Worm (Caenorhabditis elegans) whole organism, late embryonic: Measurements from ENCODE around the gene ZK180.5.

Experiments
- C08G9.2 ChIP-seq: sonication (generic microtip); optimal IDR thresholded peaks from 2 replicates; lab custom pipeline; 2016; ENCODE audit warnings: mild to moderate bottlenecking, missing genetic modification characterization, moderate library complexity, missing compliant biosample characterization
- C38D4.7 ChIP-seq: fragments of 200-800 bp; sonication (Bioruptor generic); optimal IDR thresholded peaks from 2 replicates; lab custom pipeline; 2018; ENCODE audit warnings: mild to moderate bottlenecking, missing genetic modification characterization, moderate library complexity, missing compliant biosample characterization
- F13H6.1 ChIP-seq: sonication (generic microtip); optimal IDR thresholded peaks from 2 replicates; lab custom pipeline; 2016; ENCODE audit warnings: missing genetic modification characterization, missing compliant biosample characterization
- T23F11.4 ChIP-seq: fragments of 200-800 bp; sonication (Bioruptor generic); optimal IDR thresholded peaks from 2 replicates; lab custom pipeline; 2018; ENCODE audit warnings: mild to moderate bottlenecking, missing genetic modification characterization, missing compliant biosample characterization
- ahr-1 ChIP-seq: sonication (generic microtip); optimal IDR thresholded peaks from 2 replicates; lab custom pipeline; 2016; ENCODE audit warnings: missing genetic modification characterization, missing compliant biosample characterization
- ama-1 ChIP-seq: fragments of 150-350 bp; optimal IDR thresholded peaks from 2 replicates; lab custom pipeline; 2014
- ceh-18 ChIP-seq: sonication (generic microtip); optimal IDR thresholded peaks from 2 replicates; lab custom pipeline; 2016; ENCODE audit warnings: missing genetic modification characterization, missing compliant biosample characterization
- ceh-24 ChIP-seq: sonication (generic microtip); optimal IDR thresholded peaks from 2 replicates; lab custom pipeline; 2016; ENCODE audit warnings: mild to moderate bottlenecking, missing genetic modification characterization, missing compliant biosample characterization
- ceh-31 ChIP-seq: sonication (generic microtip); optimal IDR thresholded peaks from 2 replicates; lab custom pipeline; 2016; ENCODE audit warnings: missing genetic modification characterization, missing compliant biosample characterization
- ceh-34 ChIP-seq: sonication (generic microtip); optimal IDR thresholded peaks from 2 replicates; lab custom pipeline; 2016; ENCODE audit warnings: mild to moderate bottlenecking, missing genetic modification characterization, missing compliant biosample characterization
- ceh-9 ChIP-seq: sonication (generic microtip); optimal IDR thresholded peaks from 2 replicates; lab custom pipeline; 2016; ENCODE audit warnings: mild to moderate bottlenecking, missing genetic modification characterization, inconsistent platforms, missing compliant biosample characterization
- dve-1 ChIP-seq: sonication (generic microtip); optimal IDR thresholded peaks from 2 replicates; lab custom pipeline; 2017; ENCODE audit warnings: antibody characterized with exemption, mild to moderate bottlenecking, missing genetic modification characterization, missing compliant biosample characterization
- fax-1 ChIP-seq: sonication (generic microtip); optimal IDR thresholded peaks from 2 replicates; lab custom pipeline; 2016; ENCODE audit warnings: missing genotype, missing genetic modification characterization, missing compliant biosample characterization
- fkh-10 ChIP-seq: fragments of 150-350 bp; optimal IDR thresholded peaks from 2 replicates; lab custom pipeline; 2014; ENCODE audit warnings: missing biosample characterization, missing genetic modification reagents, missing genetic modification characterization
- gmeb-2 ChIP-seq: sonication (generic microtip); optimal IDR thresholded peaks from 2 replicates; lab custom pipeline; 2016; ENCODE audit warnings: missing genetic modification characterization, inconsistent platforms, missing compliant biosample characterization
- hlh-15 ChIP-seq: sonication (generic microtip); optimal IDR thresholded peaks from 2 replicates; lab custom pipeline; 2016; ENCODE audit warnings: missing genetic modification characterization, missing compliant biosample characterization
- hlh-30 ChIP-seq: sonication (generic microtip); optimal IDR thresholded peaks from 2 replicates; lab custom pipeline; 2017; ENCODE audit warnings: antibody characterized with exemption, missing genetic modification characterization, missing compliant biosample characterization; ENCODE audit not compliant: insufficient read depth
- hlh-6 ChIP-seq: sonication (generic microtip); optimal IDR thresholded peaks from 2 replicates; lab custom pipeline; 2016; ENCODE audit warnings: missing genotype, missing genetic modification characterization, missing compliant biosample characterization
- madf-2 ChIP-seq: sonication (generic microtip); optimal IDR thresholded peaks from 2 replicates; lab custom pipeline; 2017; ENCODE audit warnings: missing genetic modification characterization, missing compliant biosample characterization
- pag-3 ChIP-seq: sonication (generic microtip); optimal IDR thresholded peaks from 2 replicates; lab custom pipeline; 2016; ENCODE audit warnings: missing compliant biosample characterization, missing genetic modification characterization, borderline replicate concordance
- pax-1 ChIP-seq: fragments of 150-350 bp; optimal IDR thresholded peaks from 2 replicates; lab custom pipeline; 2014; ENCODE audit warnings: missing biosample characterization, missing genetic modification characterization
- pha-2 ChIP-seq: sonication (generic microtip); optimal IDR thresholded peaks from 2 replicates; lab custom pipeline; 2017; ENCODE audit warnings: mild to moderate bottlenecking, missing genetic modification characterization, missing compliant biosample characterization
- ref-2 ChIP-seq: sonication (generic microtip); optimal IDR thresholded peaks from 2 replicates; lab custom pipeline; 2016; ENCODE audit warnings: missing genetic modification characterization, missing compliant biosample characterization
- rnt-1 ChIP-seq: sonication (generic microtip); optimal IDR thresholded peaks from 2 replicates; lab custom pipeline; 2016; ENCODE audit warnings: missing genetic modification characterization, missing compliant biosample characterization
- ttx-3 ChIP-seq: sonication (generic microtip); optimal IDR thresholded peaks from 2 replicates; lab custom pipeline; 2016; ENCODE audit warnings: missing genetic modification reagents, missing genetic modification characterization, missing compliant biosample characterization
- unc-42 ChIP-seq: sonication (generic microtip); optimal IDR thresholded peaks from 2 replicates; lab custom pipeline; 2016; ENCODE audit warnings: missing genotype, missing genetic modification characterization, missing compliant biosample characterization
- unc-55 ChIP-seq: sonication (generic microtip); optimal IDR thresholded peaks from 2 replicates; lab custom pipeline; 2017; ENCODE audit warnings: missing biosample characterization, missing genetic modification reagents, missing genetic modification characterization
- unc-86 ChIP-seq: sonication (generic microtip); optimal IDR thresholded peaks from 2 replicates; lab custom pipeline; 2016; ENCODE audit warnings: missing genetic modification characterization, missing compliant biosample characterization
- zip-5 ChIP-seq: sonication (generic microtip); optimal IDR thresholded peaks from 2 replicates; lab custom pipeline; 2016; ENCODE audit warnings: missing genetic modification characterization, missing compliant biosample characterization
- ztf-16 ChIP-seq: sonication (generic microtip); optimal IDR thresholded peaks from 2 replicates; lab custom pipeline; 2017; ENCODE audit warnings: missing genetic modification characterization, missing compliant biosample characterization

The ZK180.5 gene

DNA sequence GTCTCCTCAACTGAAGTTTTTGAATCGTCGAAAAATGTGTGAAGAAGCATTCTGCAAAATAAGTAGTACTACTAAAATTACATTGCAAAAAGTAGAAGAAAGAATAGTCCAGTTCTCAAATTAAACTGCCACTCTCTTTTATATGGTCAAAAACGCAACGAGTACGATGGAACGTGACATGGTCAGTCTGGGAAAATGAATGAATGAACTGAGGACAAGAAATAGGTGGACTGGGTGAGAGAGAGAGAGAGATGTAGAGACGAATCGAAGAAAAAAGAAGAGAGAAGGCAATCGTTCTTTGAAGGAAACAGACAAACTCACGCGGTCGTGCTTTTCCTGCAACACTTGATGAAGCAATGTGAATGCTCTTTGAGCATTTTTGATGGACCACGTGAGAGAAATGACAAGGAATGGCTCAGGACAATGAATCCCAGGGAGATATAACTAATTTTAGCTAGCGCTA, 39.9 kb downstream of the ZK180.5 start, which contains the start of gene M01H9.3:
Gene M01H9.3 (minus strand): TSS at position 51 of the 463 bp plus-strand sequence.
- TF ChIP-seq unc-55 (GFP tag; lab: Kevin White, UChicago) (peak; percentile 51), ceh-9 (tag; lab: Kevin White, UChicago) (no peak), ceh-18 (peak; percentile 82), ama-1 (no peak)
- TF ChIP-seq, all 69 proteins: peak for 2

DNA sequence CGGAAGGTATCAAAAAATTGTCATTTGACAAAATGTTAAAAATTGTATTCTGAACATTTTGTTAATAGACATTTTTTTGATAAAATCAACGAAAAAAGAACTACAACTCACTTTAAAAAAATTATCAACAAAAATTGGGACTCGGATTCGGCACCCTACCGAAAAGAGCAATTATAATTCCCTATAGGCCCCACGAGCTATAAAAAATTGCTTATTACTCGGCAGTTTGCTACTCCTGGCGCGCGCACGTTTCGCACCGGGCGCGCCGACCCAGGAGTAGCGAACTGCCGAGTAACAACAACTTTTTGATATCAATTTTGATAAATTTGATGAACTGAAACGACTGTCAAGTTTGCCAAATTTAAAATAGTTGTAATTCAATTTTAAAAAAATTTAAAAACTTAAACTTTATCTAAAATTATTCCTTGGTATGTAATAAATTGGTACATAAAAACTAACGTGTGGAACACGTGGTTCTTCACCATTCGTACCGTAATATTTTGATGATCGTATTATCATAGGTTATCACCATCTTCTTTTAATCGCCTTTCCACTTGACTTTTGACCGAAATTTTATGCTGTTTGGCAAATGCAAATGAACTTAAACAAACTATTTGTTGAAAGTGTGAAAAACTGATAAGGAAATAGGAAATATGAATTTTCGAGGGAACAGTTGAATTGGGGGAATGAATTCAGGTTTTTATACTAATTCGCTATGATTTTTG, 41.4 kb downstream of the ZK180.5 start:
- no peak for TF ChIP-seq ref-2
- no peak for TF ChIP-seq F13H6.1 (tag; lab: Kevin White, UChicago)
- TF ChIP-seq ceh-31 (tag; lab: Kevin White, UChicago), result no peak
- no peak for TF ChIP-seq ztf-16 (tag; lab: Kevin White, UChicago)
- no peak for TF ChIP-seq unc-55 (GFP tag; lab: Kevin White, UChicago)
- no peak for TF ChIP-seq ceh-24 (tag; lab: Kevin White, UChicago)
- no peak for TF ChIP-seq pha-2 (tag; lab: Kevin White, UChicago)
- no peak for TF ChIP-seq rnt-1 (tag; lab: Kevin White, UChicago)
- no peak for TF ChIP-seq unc-86 (tag; lab: Kevin White, UChicago)
- TF ChIP-seq C38D4.7 (GFP tag; lab: Kevin White, UChicago), result no peak
- no peak for TF ChIP-seq fkh-10
- no peak for TF ChIP-seq ceh-18
- no peak for TF ChIP-seq ceh-34 (tag; lab: Kevin White, UChicago)
- TF ChIP-seq pag-3 (tag; lab: Kevin White, UChicago), result no peak
- no peak for TF ChIP-seq T23F11.4
- no peak for TF ChIP-seq gmeb-2 (tag; lab: Kevin White, UChicago)
- no peak for TF ChIP-seq dve-1 (tag; lab: Kevin White, UChicago)
- no peak for TF ChIP-seq hlh-15 (tag; lab: Kevin White, UChicago)
- TF ChIP-seq madf-2 (tag; lab: Kevin White, UChicago), result no peak
- no peak for TF ChIP-seq ahr-1 (tag; lab: Kevin White, UChicago)

DNA sequence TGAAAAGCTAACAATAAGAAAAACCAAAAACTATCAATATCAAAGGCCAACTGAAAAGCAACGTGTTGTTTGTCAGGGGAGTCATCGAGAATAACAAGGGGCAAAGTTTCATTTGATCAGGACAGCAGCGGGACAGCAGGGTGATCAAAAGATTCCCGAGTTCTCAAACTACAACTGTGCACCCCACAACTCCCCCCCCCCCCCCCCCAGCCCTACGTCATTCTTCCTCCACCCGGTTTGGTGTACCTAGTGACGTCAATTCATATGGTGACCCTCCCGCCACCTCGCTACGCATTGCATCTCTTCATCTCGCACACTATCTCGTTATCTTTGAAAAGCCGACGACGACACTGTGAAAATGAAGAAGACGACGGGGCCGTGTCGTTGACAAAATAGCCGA, 43.2 kb downstream of the ZK180.5 start:
- no peak for TF ChIP-seq unc-42 (tag; lab: Kevin White, UChicago)
- TF ChIP-seq ahr-1 (tag; lab: Kevin White, UChicago), result no peak
- no peak for TF ChIP-seq ceh-24 (tag; lab: Kevin White, UChicago)
- TF ChIP-seq ceh-34 (tag; lab: Kevin White, UChicago), result no peak
- TF ChIP-seq ceh-18, result no peak
- no peak for TF ChIP-seq T23F11.4
- TF ChIP-seq ttx-3 (tag; lab: Kevin White, UChicago), result no peak
- no peak for TF ChIP-seq fax-1
- no peak for TF ChIP-seq zip-5
- TF ChIP-seq fkh-10, result no peak
- no peak for TF ChIP-seq pax-1 (tag; lab: Kevin White, UChicago)
- TF ChIP-seq C08G9.2 (tag; lab: Kevin White, UChicago), result no peak
- TF ChIP-seq, all 69 proteins: peak for 0

DNA sequence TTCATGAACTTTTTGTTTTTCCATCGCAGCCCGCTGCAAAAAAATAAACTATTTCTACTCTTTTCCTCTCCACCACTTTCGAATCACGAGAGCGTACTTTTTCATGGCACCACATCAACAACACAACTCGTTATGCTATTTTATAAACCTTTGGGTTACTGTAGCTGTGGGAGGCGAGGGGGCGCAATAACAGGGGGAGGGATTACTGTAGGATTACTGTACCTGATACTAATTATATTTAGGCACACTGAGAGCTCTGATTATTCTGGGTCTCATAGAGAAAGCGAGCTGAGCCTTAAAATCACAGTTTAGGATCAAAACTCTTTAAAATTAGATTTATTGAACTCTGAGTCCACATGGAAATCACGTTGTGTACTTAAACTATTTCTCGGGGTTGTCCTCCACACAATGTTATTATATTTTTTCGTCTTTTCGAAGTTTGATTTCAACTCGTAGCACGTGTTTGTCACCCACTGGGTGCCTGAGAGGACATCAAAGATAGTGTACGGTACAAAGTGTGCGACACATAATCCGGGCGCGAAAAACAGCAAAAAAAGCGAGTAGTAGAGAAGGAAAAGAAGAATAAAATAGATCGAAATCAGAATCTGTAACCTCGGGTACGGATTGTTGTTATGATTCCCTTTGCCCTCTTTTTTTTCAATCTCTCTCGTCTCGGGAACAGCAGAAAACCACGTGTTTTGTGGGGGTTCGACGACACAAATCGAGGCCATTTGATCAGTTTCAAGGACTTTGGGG, 44.4 kb downstream of the ZK180.5 start:
- TF ChIP-seq hlh-6, result no peak
- TF ChIP-seq hlh-30 (tag; lab: Kevin White, UChicago), result peak; percentile 8
- no peak for TF ChIP-seq pax-1 (tag; lab: Kevin White, UChicago)
